Fruit fly (Drosophila melanogaster): Measurements from ENCODE around the gene Dyro.

DNA sequence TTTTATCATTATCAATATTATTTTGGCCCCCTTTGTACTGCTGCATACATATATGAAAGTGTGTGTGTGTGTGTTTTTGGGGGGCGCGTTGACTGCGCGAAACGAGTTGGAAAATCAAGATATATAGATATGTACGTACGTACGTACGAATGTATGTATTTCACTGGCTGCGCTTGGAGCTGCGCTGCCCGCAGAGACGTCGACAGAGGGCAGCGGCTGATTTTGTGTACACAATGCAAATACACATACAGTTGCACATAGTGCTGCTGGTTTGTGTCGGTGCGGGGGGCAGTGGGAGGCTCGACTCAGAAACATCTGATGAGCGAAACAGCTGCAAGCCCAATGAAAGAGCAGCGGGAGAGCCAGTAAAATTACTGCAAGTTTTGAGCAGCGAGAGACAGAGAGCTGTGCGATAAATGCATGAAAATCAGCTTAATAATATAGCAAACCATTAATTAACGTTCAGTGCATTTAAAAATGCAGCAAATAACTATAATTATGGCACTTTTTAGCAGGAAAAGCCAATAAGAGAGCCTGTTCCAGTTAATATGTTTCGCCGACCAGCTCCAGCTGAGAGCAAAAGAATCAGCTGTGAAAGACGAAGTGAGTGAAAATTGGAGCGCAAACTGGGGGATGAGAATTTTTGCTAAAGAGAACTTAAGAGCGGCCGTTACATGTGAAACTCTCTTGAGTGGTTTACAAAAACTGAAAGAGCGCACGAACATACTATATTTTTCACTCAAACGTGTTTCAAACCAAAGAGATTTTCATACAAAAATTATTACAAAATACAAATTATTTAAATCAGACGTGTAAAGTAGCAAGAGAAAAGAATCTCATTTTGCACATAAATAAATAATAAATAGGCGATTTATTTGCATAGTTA is 48.1 kb downstream of the Dyro start:
- TF ChIP-seq CG8478 (optimal IDR thresholded peaks at IDR 0.05): no peak
- no peak for TF ChIP-seq CTCF (optimal IDR thresholded peaks at IDR 0.05)

All from S2 (cell line).